Fruit fly (Drosophila melanogaster) whole organism: ENCODE results near the gene CG34012.

ENCODE experiments used
- CG8478 ChIP-seq: fragments of >200 bp; optimal IDR thresholded peaks from 2 replicates; lab custom pipeline; 2018; ENCODE audit warnings: inconsistent platforms
- pan ChIP-seq: fragments of >200 bp; optimal IDR thresholded peaks from 2 replicates; lab custom pipeline; 2017
- psq ChIP-seq: fragments of >200 bp; optimal IDR thresholded peaks from 2 replicates; lab custom pipeline; 2017
- usp ChIP-seq: fragments of >200 bp; optimal IDR thresholded peaks from 2 replicates; lab custom pipeline; 2017; ENCODE audit warnings: missing biosample characterization, missing genetic modification characterization, mixed read lengths

dm6 chr3L:11089805-11090440, 19.4 kb downstream of the CG34012 start:
- TF ChIP-seq usp (GFP tag; lab: Kevin White, UChicago) (no peak), psq (lab: Kevin White, UChicago) (no peak), CG8478 (lab: Kevin White, UChicago) (no peak), pan (no peak)
